Fruit fly (Drosophila melanogaster) whole organism, adult: Measurements from ENCODE around the gene Ir94b.

Experiments used
- CG11617 ChIP-seq: fragments of 200-800 bp; sonication (Bioruptor generic); optimal IDR thresholded peaks from 2 replicates; lab custom pipeline; 2017; ENCODE audit warnings: mild to moderate bottlenecking, missing biosample characterization, missing genetic modification reagents, missing genetic modification characterization
- CG14711 ChIP-seq: fragments of 200-800 bp; sonication (Bioruptor generic); optimal IDR thresholded peaks from 2 replicates; lab custom pipeline; 2018; ENCODE audit warnings: missing biosample characterization, mild to moderate bottlenecking, missing genetic modification characterization, moderate library complexity
- CG1620 ChIP-seq: fragments of 200-800 bp; sonication (Bioruptor generic); optimal IDR thresholded peaks from 2 replicates; lab custom pipeline; 2016; ENCODE audit warnings: missing biosample characterization, missing genetic modification characterization
- CG33017 ChIP-seq: fragments of 200-800 bp; sonication (Bioruptor generic); optimal IDR thresholded peaks from 2 replicates; lab custom pipeline; 2018; ENCODE audit warnings: missing biosample characterization, mild to moderate bottlenecking, missing genetic modification characterization, moderate library complexity
- CG5204 ChIP-seq: fragments of 200-800 bp; sonication (Bioruptor generic); optimal IDR thresholded peaks from 2 replicates; lab custom pipeline; 2016; ENCODE audit warnings: missing biosample characterization, missing genetic modification characterization
- CG7045 ChIP-seq: fragments of 200-800 bp; sonication (Bioruptor generic); optimal IDR thresholded peaks from 2 replicates; lab custom pipeline; 2017; ENCODE audit warnings: missing biosample characterization, mild to moderate bottlenecking, missing genetic modification characterization
- Clk ChIP-seq: fragments of 200-800 bp; sonication (Bioruptor generic); optimal IDR thresholded peaks from 2 replicates; lab custom pipeline; 2017; ENCODE audit warnings: missing biosample characterization, missing genetic modification characterization
- Crg-1 ChIP-seq: fragments of 200-800 bp; sonication (Bioruptor generic); optimal IDR thresholded peaks from 2 replicates; lab custom pipeline; 2016; ENCODE audit warnings: missing biosample characterization, missing genetic modification characterization
- Hr96 ChIP-seq: fragments of 200-800 bp; sonication (Bioruptor generic); optimal IDR thresholded peaks from 2 replicates; lab custom pipeline; 2016; ENCODE audit warnings: missing biosample characterization, missing genetic modification characterization
- Mnt ChIP-seq: fragments of 200-800 bp; sonication (Bioruptor generic); optimal IDR thresholded peaks from 2 replicates; lab custom pipeline; 2016; ENCODE audit warnings: missing biosample characterization, mild to moderate bottlenecking, missing genetic modification characterization
- bab1 ChIP-seq: fragments of 200-800 bp; sonication (Bioruptor generic); optimal IDR thresholded peaks from 3 replicates; lab custom pipeline; 2019; ENCODE audit warnings: missing biosample characterization, mild to moderate bottlenecking, missing genetic modification characterization, moderate library complexity
- cic ChIP-seq: fragments of 200-800 bp; sonication (Bioruptor generic); optimal IDR thresholded peaks from 2 replicates; lab custom pipeline; 2017; ENCODE audit warnings: missing biosample characterization, mild to moderate bottlenecking, missing genetic modification characterization, moderate library complexity
- cnc ChIP-seq, 2 experiments: fragments of >200 bp; optimal IDR thresholded peaks; 2 replicates each; lab custom pipeline; 2017
- kay ChIP-seq: fragments of 200-800 bp; sonication (Bioruptor generic); peaks from one replicate; lab custom pipeline; 2016; ENCODE audit warnings: missing biosample characterization, missing genetic modification characterization, borderline replicate concordance
- ovo ChIP-seq: fragments of 200-800 bp; sonication (Bioruptor generic); optimal IDR thresholded peaks from 2 replicates; lab custom pipeline; 2016; ENCODE audit warnings: missing biosample characterization, missing genetic modification characterization
- pad ChIP-seq: fragments of 200-800 bp; sonication (Bioruptor generic); optimal IDR thresholded peaks from 3 replicates; lab custom pipeline; 2017; ENCODE audit warnings: missing biosample characterization, missing genetic modification characterization, mild to moderate bottlenecking, moderate library complexity, missing genetic modification reagents
- tj ChIP-seq: fragments of 200-800 bp; sonication (Bioruptor generic); optimal IDR thresholded peaks from 3 replicates; lab custom pipeline; 2017; ENCODE audit warnings: missing biosample characterization, mild to moderate bottlenecking, missing genetic modification characterization, moderate library complexity
- toe ChIP-seq: fragments of 200-800 bp; sonication (Bioruptor generic); optimal IDR thresholded peaks from 2 replicates; lab custom pipeline; 2016; ENCODE audit warnings: missing biosample characterization, missing genetic modification characterization

Gene Ir94b

DNA sequence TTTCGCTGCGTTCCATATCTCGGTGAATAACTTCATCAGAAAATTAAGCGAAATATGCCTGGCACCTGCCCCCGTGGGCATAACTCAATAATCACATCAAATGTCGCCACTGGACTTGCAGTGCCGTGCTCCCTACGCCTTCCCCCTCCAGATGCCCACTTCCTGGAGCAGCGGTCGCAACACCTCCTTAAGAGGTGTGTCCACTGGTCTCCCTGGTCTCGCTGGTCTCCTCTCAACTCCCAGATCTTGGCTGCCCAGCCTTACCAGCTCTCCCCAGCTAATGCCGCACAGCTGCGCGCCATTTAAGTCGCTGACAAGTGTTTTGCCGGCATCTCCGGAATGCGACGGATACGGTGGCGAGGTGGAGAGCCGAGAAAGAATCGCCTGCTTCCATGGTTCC, 18.5 kb upstream of the Ir94b start:
- TF ChIP-seq cnc (optimal IDR thresholded peaks at IDR 0.05; lab: Kevin White, UChicago) (no peak), kay (GFP tag; lab: Kevin White, UChicago) (no peak), CG33017 (tag; lab: Kevin White, UChicago) (no peak), bab1 (GFP tag; lab: Kevin White, UChicago) (no peak), toe (no peak), Clk (GFP tag; lab: Kevin White, UChicago) (no peak), CG14711 (no peak)

DNA sequence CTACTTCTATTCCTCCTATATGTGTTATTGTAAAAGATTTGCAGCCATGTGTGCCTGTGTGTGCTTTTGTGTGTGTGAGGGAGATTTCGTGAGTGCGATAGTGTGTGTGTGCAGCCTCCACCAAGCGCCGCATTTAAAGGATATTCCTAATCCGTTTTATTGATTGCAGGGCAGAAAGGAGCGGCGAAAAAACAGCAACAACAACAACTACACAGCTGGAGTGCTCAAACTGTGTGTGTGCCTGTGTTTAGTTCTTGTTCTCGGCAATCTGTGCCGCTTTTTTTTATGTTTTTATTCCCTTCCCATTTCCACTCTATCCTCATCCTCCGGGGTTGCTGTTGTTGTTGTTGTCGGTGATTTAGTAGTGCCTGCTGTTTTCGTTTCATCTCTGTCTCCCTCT, 17.4 kb upstream of the Ir94b start:
- no peak for TF ChIP-seq kay (GFP tag; lab: Kevin White, UChicago)
- no peak for TF ChIP-seq pad
- TF ChIP-seq Hr96, result no peak
- no peak for TF ChIP-seq Clk (GFP tag; lab: Kevin White, UChicago)
- TF ChIP-seq CG5204, result no peak
- TF ChIP-seq tj (GFP tag; lab: Kevin White, UChicago), result no peak
- no peak for TF ChIP-seq CG33017 (tag; lab: Kevin White, UChicago)
- no peak for TF ChIP-seq Mnt
- TF ChIP-seq CG11617 (GFP tag; lab: Kevin White, UChicago), result no peak
- TF ChIP-seq CG1620 (GFP tag; lab: Kevin White, UChicago), result no peak

DNA sequence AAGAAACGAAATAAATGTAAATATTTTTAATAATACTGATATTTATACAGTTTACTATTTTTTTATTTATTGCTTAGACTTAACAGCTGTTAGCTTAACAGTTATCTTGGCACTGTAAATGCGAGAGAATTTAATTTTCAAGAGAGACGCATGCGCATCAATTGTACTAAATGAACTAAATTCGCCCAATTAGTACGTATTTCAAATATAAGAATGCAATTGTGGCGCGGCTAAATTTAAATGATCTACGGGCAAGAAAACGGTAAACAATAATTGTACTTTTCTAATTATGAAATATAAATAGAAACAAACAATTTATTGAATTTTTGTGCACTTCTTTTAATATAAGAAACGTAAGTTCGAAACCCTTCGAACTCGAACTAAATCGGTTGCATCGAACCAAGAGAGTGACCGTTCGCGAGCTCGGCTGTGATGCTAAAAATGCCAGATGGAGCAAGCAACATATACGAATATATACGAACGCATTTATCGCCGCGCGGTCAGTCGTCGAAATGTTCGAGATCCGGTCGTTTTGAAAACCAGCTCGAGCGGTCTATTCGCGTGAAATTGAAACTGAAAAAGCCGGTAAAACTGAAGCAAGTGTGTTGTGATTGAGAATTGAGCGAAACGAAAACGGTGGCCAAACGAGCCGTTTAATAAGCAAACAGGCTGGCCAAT, 16.4 kb upstream of the Ir94b start, which contains the start of gene SKIP:
TSS of gene SKIP (plus strand) at position 494 of the 678 bp plus-strand sequence.
- TF ChIP-seq CG7045 (no peak), bab1 (GFP tag; lab: Kevin White, UChicago) (peak; percentile 12), pad (no peak), kay (GFP tag; lab: Kevin White, UChicago) (peak; percentile 65)

DNA sequence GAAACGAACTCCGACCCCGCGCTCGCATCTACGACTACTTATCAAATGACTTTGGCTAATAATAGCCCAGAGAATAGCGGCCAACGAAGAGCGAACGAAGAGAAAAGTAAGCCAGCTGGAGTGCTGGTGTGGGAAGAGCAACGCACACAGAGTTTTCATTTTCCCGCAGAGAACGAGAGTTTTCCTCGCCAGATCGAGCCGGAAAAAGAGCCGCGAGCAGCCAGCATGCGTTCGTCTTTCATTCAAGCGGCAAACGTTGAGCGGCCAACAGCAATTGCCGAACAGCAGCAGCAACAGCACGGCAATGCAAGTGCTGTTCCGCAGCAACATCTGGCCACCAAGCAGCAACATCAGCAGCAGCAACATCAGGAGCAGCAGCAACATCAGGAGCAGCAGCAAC, 7.8 kb upstream of the Ir94b start:
- TF ChIP-seq bab1 (GFP tag; lab: Kevin White, UChicago), result no peak
- TF ChIP-seq CG7045, result no peak
- no peak for TF ChIP-seq Mnt
- TF ChIP-seq Crg-1 (GFP tag; lab: Kevin White, UChicago), result no peak
- TF ChIP-seq kay (GFP tag; lab: Kevin White, UChicago), result peak; percentile 10
- no peak for TF ChIP-seq CG33017 (tag; lab: Kevin White, UChicago)

dm6 chr3R:22123347-22123746, 6.3 kb upstream of the Ir94b start:
- TF ChIP-seq Mnt (no peak), kay (GFP tag; lab: Kevin White, UChicago) (no peak), CG1620 (GFP tag; lab: Kevin White, UChicago) (no peak), bab1 (GFP tag; lab: Kevin White, UChicago) (no peak), CG11617 (GFP tag; lab: Kevin White, UChicago) (no peak), CG33017 (tag; lab: Kevin White, UChicago) (no peak), CG14711 (no peak), cic (GFP tag; lab: Kevin White, UChicago) (no peak), ovo (GFP tag; lab: Kevin White, UChicago) (no peak), tj (GFP tag; lab: Kevin White, UChicago) (no peak), Clk (GFP tag; lab: Kevin White, UChicago) (no peak)

DNA sequence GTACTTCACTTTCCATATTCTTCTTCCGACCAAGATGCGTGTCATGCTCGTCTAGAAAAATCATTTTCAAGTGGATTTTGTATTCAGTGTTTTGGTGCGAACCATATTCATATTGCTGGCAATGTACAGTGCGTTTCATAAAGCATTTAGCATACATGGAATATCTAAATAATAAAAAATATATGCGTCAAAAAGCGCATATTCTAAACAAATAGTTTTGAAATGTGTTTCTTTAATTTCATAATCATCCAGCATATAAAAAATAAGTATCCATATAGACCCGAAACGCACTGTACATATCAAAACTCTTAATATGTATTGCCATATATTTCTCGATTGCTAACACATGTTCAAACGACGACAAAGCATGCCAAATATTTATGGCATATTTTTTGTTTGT, 4.2 kb upstream of the Ir94b start:
- TF ChIP-seq ovo (GFP tag; lab: Kevin White, UChicago) (no peak), CG33017 (tag; lab: Kevin White, UChicago) (no peak), toe (no peak), kay (GFP tag; lab: Kevin White, UChicago) (no peak), CG11617 (GFP tag; lab: Kevin White, UChicago) (no peak), CG7045 (no peak), pad (no peak), CG5204 (no peak)

DNA sequence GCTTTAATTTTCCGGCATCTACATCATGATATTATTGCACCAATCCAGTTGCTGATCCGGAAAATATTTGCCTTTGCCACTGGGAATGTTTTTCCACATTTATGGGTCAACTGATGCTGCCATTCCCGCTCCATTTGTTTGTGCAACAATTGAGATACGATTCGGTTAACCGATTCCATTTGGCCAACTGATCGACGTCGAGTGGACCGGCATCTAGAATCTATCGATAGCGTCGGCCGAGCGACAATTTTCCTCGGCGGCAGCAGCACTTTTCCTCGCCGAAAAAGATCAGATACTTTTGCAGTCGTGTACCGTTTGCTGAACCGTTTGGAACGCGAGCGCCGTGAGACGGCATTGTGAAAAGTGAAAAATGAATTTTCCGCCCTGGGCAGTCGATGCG, 2.7 kb upstream of the Ir94b start, which contains the start of gene CG42390:
TSS of gene CG42390 (plus strand) at position 301 of the 400 bp plus-strand sequence.
- no peak for TF ChIP-seq kay (GFP tag; lab: Kevin White, UChicago)
- TF ChIP-seq Mnt, result no peak
- TF ChIP-seq Clk (GFP tag; lab: Kevin White, UChicago), result no peak
- TF ChIP-seq cic (GFP tag; lab: Kevin White, UChicago), result no peak

- TF ChIP-seq tj (GFP tag; lab: Kevin White, UChicago) (no peak), Crg-1 (GFP tag; lab: Kevin White, UChicago) (no peak), cnc (optimal IDR thresholded peaks at IDR 0.05; lab: Kevin White, UChicago) (no peak), bab1 (GFP tag; lab: Kevin White, UChicago) (no peak), CG5204 (no peak), toe (no peak), CG7045 (no peak), CG1620 (GFP tag; lab: Kevin White, UChicago) (no peak), Clk (GFP tag; lab: Kevin White, UChicago) (no peak), CG14711 (no peak), CG33017 (tag; lab: Kevin White, UChicago) (no peak), pad (no peak)
These were observed 2.3 kb upstream of the Ir94b start, which contains the start of gene Ir94c for dm6 chr3R:22119354-22119753. Gene Ir94c (minus strand): TSS chr3R:22119454.
